Worm (Caenorhabditis elegans) whole organism, L4 larva: ENCODE results near the gene R04E5.8.

ENCODE experiments used
- D1046.2 ChIP-seq: fragments of 200-800 bp; sonication (Bioruptor generic); IDR thresholded peaks from 2 replicates; pipeline ENCODE4 v1.3.6; 2022; ENCODE audit warnings: missing genetic modification characterization, missing compliant biosample characterization
- F10B5.3 ChIP-seq: sonication (generic microtip); optimal IDR thresholded peaks from 2 replicates; lab custom pipeline; 2016; ENCODE audit warnings: mild to moderate bottlenecking, missing genetic modification characterization, missing compliant biosample characterization
- F37D6.2 ChIP-seq: sonication (generic microtip); optimal IDR thresholded peaks from 2 replicates; lab custom pipeline; 2016; ENCODE audit warnings: mild to moderate bottlenecking, missing genetic modification characterization, missing compliant biosample characterization
- F44E2.7 ChIP-seq: fragments of 200-800 bp; sonication (Bioruptor generic); IDR thresholded peaks from 2 replicates; pipeline ENCODE4 v2.1.2; 2022; ENCODE audit warnings: missing genetic modification characterization, missing compliant biosample characterization
- Y48G9A.11 ChIP-seq: fragments of 200-800 bp; sonication (Bioruptor generic); IDR thresholded peaks from 2 replicates; pipeline ENCODE4 v1.3.6; 2022; ENCODE audit warnings: missing genetic modification reagents, missing genetic modification characterization, missing compliant biosample characterization
- Y5F2A.4 ChIP-seq: fragments of 200-800 bp; sonication (Bioruptor generic); optimal IDR thresholded peaks from 2 replicates; lab custom pipeline; 2018; ENCODE audit warnings: mild to moderate bottlenecking, missing genetic modification characterization, missing compliant biosample characterization
- Y75B8A.6 ChIP-seq: fragments of 200-800 bp; sonication (Bioruptor generic); IDR thresholded peaks from 2 replicates; pipeline ENCODE4 v1.3.6; 2022; ENCODE audit warnings: missing genetic modification reagents, missing genetic modification characterization, missing compliant biosample characterization
- aha-1 ChIP-seq: fragments of 150-350 bp; peaks from one replicate; lab custom pipeline; 2014; ENCODE audit warnings: missing biosample characterization, missing genetic modification characterization
- ceh-28 ChIP-seq: fragments of 150-350 bp; optimal IDR thresholded peaks from 2 replicates; lab custom pipeline; 2014; ENCODE audit warnings: missing biosample characterization, missing genetic modification reagents, missing genetic modification characterization
- ceh-44 ChIP-seq: fragments of 200-800 bp; sonication (Bioruptor generic); IDR thresholded peaks from 2 replicates; pipeline ENCODE4 v1.3.6; 2022; ENCODE audit warnings: missing genetic modification reagents, missing genetic modification characterization, missing compliant biosample characterization
- ceh-82 ChIP-seq: sonication (generic microtip); optimal IDR thresholded peaks from 2 replicates; lab custom pipeline; 2017; ENCODE audit warnings: missing biosample characterization, missing genetic modification characterization
- ces-1 ChIP-seq: fragments of 150-350 bp; sonication (generic microtip); optimal IDR thresholded peaks from 4 replicates; lab custom pipeline; 2014; ENCODE audit warnings: missing biosample characterization, missing genetic modification reagents, missing genetic modification characterization
- cey-2 ChIP-seq: sonication (generic microtip); optimal IDR thresholded peaks from 3 replicates; lab custom pipeline; 2017; ENCODE audit warnings: missing genetic modification characterization, mild to moderate bottlenecking, missing compliant biosample characterization, antibody characterized with exemption, borderline replicate concordance; ENCODE audit not compliant: insufficient read depth
- daf-12 ChIP-seq: fragments of 150-350 bp; optimal IDR thresholded peaks from 2 replicates; lab custom pipeline; 2014; ENCODE audit warnings: missing biosample characterization, missing genetic modification reagents, missing genetic modification characterization
- daf-16 ChIP-seq, 3 experiments: sonication (generic microtip); optimal IDR thresholded peaks; 2 replicates each; lab custom pipeline; 2016 to 2017; ENCODE audit warnings: missing genetic modification characterization in 3 of 3, missing genetic modification reagents in 3 of 3, mild to moderate bottlenecking in 2 of 3, missing compliant biosample characterization in 2 of 3, missing biosample characterization in 1 of 3, moderate library complexity in 1 of 3
- daf-19 ChIP-seq: fragments of 200-800 bp; sonication (Bioruptor generic); conservative IDR thresholded peaks from 2 replicates; pipeline ENCODE4 v1.3.6; 2022; ENCODE audit warnings: missing genetic modification characterization, missing compliant biosample characterization
- dmd-8 ChIP-seq: fragments of 200-800 bp; sonication (Bioruptor generic); IDR thresholded peaks from 2 replicates; pipeline ENCODE4 v1.3.6; 2022; ENCODE audit warnings: missing genetic modification characterization, missing compliant biosample characterization
- dpl-1 ChIP-seq: fragments of 150-350 bp; optimal IDR thresholded peaks from 2 replicates; lab custom pipeline; 2014; ENCODE audit warnings: missing biosample characterization, missing genetic modification reagents, missing genetic modification characterization
- duxl-1 ChIP-seq: sonication (generic microtip); optimal IDR thresholded peaks from 2 replicates; lab custom pipeline; 2016; ENCODE audit warnings: mild to moderate bottlenecking, missing genetic modification characterization, moderate library complexity, missing compliant biosample characterization; ENCODE audit not compliant: poor library complexity
- egl-27 ChIP-seq: sonication (generic microtip); optimal IDR thresholded peaks from 3 replicates; lab custom pipeline; 2017; ENCODE audit warnings: missing biosample characterization, missing genetic modification reagents, missing genetic modification characterization
- fos-1 ChIP-seq: fragments of 150-350 bp; optimal IDR thresholded peaks from 2 replicates; lab custom pipeline; 2014; ENCODE audit warnings: missing biosample characterization, missing genetic modification characterization
- hif-1 ChIP-seq, 2 experiments: sonication (generic microtip); optimal IDR thresholded peaks; 2 replicates each; lab custom pipeline; 2016 to 2017; ENCODE audit warnings: missing compliant biosample characterization in 2 of 2, missing genetic modification characterization in 2 of 2, missing genetic modification reagents in 2 of 2, missing genotype in 2 of 2, mild to moderate bottlenecking in 1 of 2
- hmg-1.1 ChIP-seq: fragments of 200-800 bp; sonication (Bioruptor generic); IDR thresholded peaks from 2 replicates; pipeline ENCODE4 v1.3.6; 2022; ENCODE audit warnings: missing genetic modification reagents, missing genetic modification characterization, missing compliant biosample characterization
- jun-1 ChIP-seq: fragments of 150-350 bp; optimal IDR thresholded peaks from 2 replicates; lab custom pipeline; 2014; ENCODE audit warnings: missing biosample characterization, missing genetic modification reagents, missing genetic modification characterization
- lim-7 ChIP-seq: fragments of 200-800 bp; sonication (Bioruptor generic); IDR thresholded peaks from 2 replicates; pipeline ENCODE4 v1.3.6; 2022; ENCODE audit warnings: missing genetic modification characterization, missing compliant biosample characterization
- lin-38 ChIP-seq: fragments of 200-800 bp; sonication (Bioruptor generic); IDR thresholded peaks from 2 replicates; pipeline ENCODE4 v1.3.6; 2022; ENCODE audit warnings: missing genetic modification reagents, missing genetic modification characterization, missing compliant biosample characterization
- lin-39 ChIP-seq: fragments of 150-350 bp; optimal IDR thresholded peaks from 2 replicates; lab custom pipeline; 2014; ENCODE audit warnings: missing biosample characterization, missing genetic modification reagents, missing genetic modification characterization
- lir-3 ChIP-seq: sonication (generic microtip); optimal IDR thresholded peaks from 2 replicates; lab custom pipeline; 2016; ENCODE audit warnings: mild to moderate bottlenecking, missing genetic modification characterization, missing compliant biosample characterization
- lsy-2 ChIP-seq, 2 experiments: fragments of 150-350 bp in 1 of 2; sonication (generic microtip) in 1 of 2; optimal IDR thresholded peaks; 2 replicates each; lab custom pipeline; 2014 to 2017; ENCODE audit warnings: missing biosample characterization in 2 of 2, missing genetic modification characterization in 2 of 2
- mep-1 ChIP-seq: fragments of 150-350 bp; sonication (generic microtip); optimal IDR thresholded peaks from 3 replicates; lab custom pipeline; 2014; ENCODE audit warnings: missing biosample characterization, missing genetic modification characterization
- mes-2 ChIP-seq: sonication (generic microtip); optimal IDR thresholded peaks from 2 replicates; lab custom pipeline; 2016; ENCODE audit warnings: missing genotype, mild to moderate bottlenecking, missing genetic modification characterization, missing compliant biosample characterization; ENCODE audit not compliant: poor library complexity, severe bottlenecking
- nhr-10 ChIP-seq: fragments of 150-350 bp; optimal IDR thresholded peaks from 2 replicates; lab custom pipeline; 2014; ENCODE audit warnings: missing biosample characterization, missing genetic modification characterization
- nhr-11 ChIP-seq: fragments of 150-350 bp; optimal IDR thresholded peaks from 2 replicates; lab custom pipeline; 2014; ENCODE audit warnings: missing biosample characterization, missing genetic modification characterization
- nhr-41 ChIP-seq: fragments of 200-800 bp; sonication (Bioruptor generic); IDR thresholded peaks from 2 replicates; pipeline ENCODE4 v1.3.6; 2022; ENCODE audit warnings: missing genetic modification reagents, missing genetic modification characterization, missing compliant biosample characterization
- nhr-76 ChIP-seq: fragments of 150-350 bp; optimal IDR thresholded peaks from 2 replicates; lab custom pipeline; 2014; ENCODE audit warnings: missing biosample characterization, missing genetic modification characterization
- pha-4 ChIP-seq, 2 experiments: fragments of 150-350 bp in 1 of 2; fragments of 200-800 bp in 1 of 2; sonication (Bioruptor generic) in 1 of 2; IDR thresholded peaks in 1 of 2; optimal IDR thresholded peaks in 1 of 2; 2 replicates each; pipeline versions ENCODE4 v1.3.6 to Lab custom; 2014 to 2022; ENCODE audit warnings: missing genetic modification characterization in 2 of 2, missing genetic modification reagents in 2 of 2, missing biosample characterization in 1 of 2, missing compliant biosample characterization in 1 of 2
- php-3 ChIP-seq: fragments of 200-800 bp; sonication (Bioruptor generic); IDR thresholded peaks from 2 replicates; pipeline ENCODE4 v1.3.6; 2022; ENCODE audit warnings: missing genetic modification reagents, missing genetic modification characterization, missing compliant biosample characterization
- sdz-12 ChIP-seq: fragments of 200-800 bp; sonication (Bioruptor generic); optimal IDR thresholded peaks from 2 replicates; lab custom pipeline; 2018; ENCODE audit warnings: mild to moderate bottlenecking, missing genetic modification characterization, missing compliant biosample characterization
- set-16 ChIP-seq: fragments of 200-800 bp; sonication (Bioruptor generic); IDR thresholded peaks from 2 replicates; pipeline ENCODE4 v1.3.6; 2022; ENCODE audit warnings: missing genetic modification reagents, missing genetic modification characterization, missing compliant biosample characterization
- snpc-1.2 ChIP-seq: fragments of 200-800 bp; sonication (Bioruptor generic); IDR thresholded peaks from 2 replicates; pipeline ENCODE4 v1.3.6; 2022; ENCODE audit warnings: missing genetic modification reagents, missing genetic modification characterization, missing compliant biosample characterization
- spr-3 ChIP-seq: fragments of 200-800 bp; sonication (Bioruptor generic); optimal IDR thresholded peaks from 2 replicates; lab custom pipeline; 2018; ENCODE audit warnings: mild to moderate bottlenecking, missing genetic modification characterization, missing compliant biosample characterization
- tag-97 ChIP-seq: fragments of 200-800 bp; sonication (Bioruptor generic); IDR thresholded peaks from 2 replicates; pipeline ENCODE4 v1.3.6; 2022; ENCODE audit warnings: missing genetic modification characterization, missing compliant biosample characterization
- unc-130 ChIP-seq: sonication (generic microtip); optimal IDR thresholded peaks from 2 replicates; lab custom pipeline; 2016; ENCODE audit warnings: missing genetic modification reagents, missing genetic modification characterization, missing compliant biosample characterization
- unc-62 ChIP-seq, 3 experiments: fragments of 150-350 bp in 1 of 3; sonication (generic microtip); optimal IDR thresholded peaks in 2 of 3; peaks in 1 of 3; 1 replicate in 1 of 3; 2 replicates in 2 of 3; lab custom pipeline; 2014 to 2017; ENCODE audit warnings: missing biosample characterization in 3 of 3, missing genetic modification characterization in 3 of 3, missing genetic modification reagents in 3 of 3, missing genotype in 1 of 3
- vab-7 ChIP-seq: fragments of 200-800 bp; sonication (Bioruptor generic); IDR thresholded peaks from 2 replicates; pipeline ENCODE4 v1.3.6; 2022; ENCODE audit warnings: missing genetic modification reagents, missing genetic modification characterization, missing compliant biosample characterization
- zfp-3 ChIP-seq: fragments of 200-800 bp; sonication (Bioruptor generic); conservative IDR thresholded peaks from 2 replicates; pipeline ENCODE4 v1.3.6; 2022; ENCODE audit warnings: missing genetic modification reagents, missing genetic modification characterization, missing compliant biosample characterization
- zip-2 ChIP-seq: fragments of 150-350 bp; optimal IDR thresholded peaks from 2 replicates; lab custom pipeline; 2014; ENCODE audit warnings: missing biosample characterization, missing genetic modification characterization
- ztf-11 ChIP-seq: fragments of 150-350 bp; optimal IDR thresholded peaks from 2 replicates; lab custom pipeline; 2014; ENCODE audit warnings: missing biosample characterization, missing genetic modification characterization
- ztf-7 ChIP-seq: fragments of 150-350 bp; optimal IDR thresholded peaks from 2 replicates; lab custom pipeline; 2014; ENCODE audit warnings: missing biosample characterization, missing genetic modification characterization

The R04E5.8 gene

DNA sequence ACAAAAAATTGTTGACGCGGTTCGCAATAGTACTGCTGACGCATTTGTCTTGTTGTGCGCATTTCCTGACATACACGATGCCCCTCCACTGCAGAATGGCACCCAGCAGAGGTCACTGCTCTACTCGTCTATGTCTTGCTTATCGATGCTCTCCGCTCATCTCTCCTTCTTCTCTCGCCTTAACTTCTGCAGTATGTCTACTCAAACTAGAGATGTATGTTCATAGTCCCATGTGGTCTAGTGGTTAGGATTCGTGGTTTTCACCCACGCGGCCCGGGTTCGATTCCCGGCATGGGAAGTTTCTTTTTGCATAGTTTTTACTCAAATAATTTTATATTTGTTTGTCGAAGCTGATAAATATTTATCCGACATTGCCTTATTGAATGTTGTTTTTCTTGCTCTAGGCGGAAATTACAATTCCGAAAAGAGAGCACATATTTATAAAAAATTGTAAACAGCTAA is 30.0 kb upstream of the R04E5.8 start, which contains the start of gene C28G1.2 (continued):
- TF ChIP-seq pha-4 (GFP tag; IDR thresholded peaks at IDR 0.05; lab: Robert Waterston, UW) (peak; percentile 97), pha-4 (tag; optimal IDR thresholded peaks at IDR 0.05; lab: Kevin White, UChicago) (peak; percentile 37), duxl-1 (peak; percentile 92), daf-19 (GFP tag; lab: Robert Waterston, UW) (peak; percentile 96), spr-3 (GFP tag; lab: Kevin White, UChicago) (peak; percentile 87), jun-1 (tag; lab: Kevin White, UChicago) (peak; percentile 57), lin-38 (GFP tag; lab: Robert Waterston, UW) (peak; percentile 86), daf-16 (GFP tag; optimal IDR thresholded peaks at IDR 0.05; lab: Kevin White, UChicago) (peak; percentile 85 to 95), daf-16 (tag; optimal IDR thresholded peaks at IDR 0.05; lab: Kevin White, UChicago) (peak; percentile 81), F37D6.2 (tag; lab: Kevin White, UChicago) (peak; percentile 88), nhr-11 (tag; lab: Kevin White, UChicago) (peak; percentile 79), F10B5.3 (tag; lab: Kevin White, UChicago) (peak; percentile 86), dpl-1 (peak; percentile 77), Y75B8A.6 (peak; percentile 95; the same call in 1 of the 2 replicates), zip-2 (tag; lab: Kevin White, UChicago) (peak; percentile 68), nhr-10 (tag; lab: Kevin White, UChicago) (peak; percentile 18), mep-1 (tag; lab: Kevin White, UChicago) (peak; percentile 97), D1046.2 (peak; percentile 89), egl-27 (tag; lab: Kevin White, UChicago) (peak; percentile 10), daf-12 (tag; lab: Kevin White, UChicago) (no peak), hmg-1.1 (GFP tag; lab: Robert Waterston, UW) (peak; percentile 99), ztf-7 (tag; lab: Kevin White, UChicago) (peak; percentile 90), cey-2 (tag; lab: Kevin White, UChicago) (no peak), snpc-1.2 (GFP tag; lab: Robert Waterston, UW) (no peak; the same call in none of the 2 replicates), fos-1 (tag; lab: Kevin White, UChicago) (no peak), hif-1 (tag; optimal IDR thresholded peaks at IDR 0.05; lab: Kevin White, UChicago) (peak; percentile 38 to 78), ceh-44 (peak; percentile 94), nhr-41 (peak; percentile 95), lim-7 (GFP tag; lab: Robert Waterston, UW) (peak; percentile 99), dmd-8 (peak; percentile 98), ces-1 (GFP tag; lab: Kevin White, UChicago) (peak; percentile 60), lir-3 (peak; percentile 88), ztf-11 (tag; lab: Kevin White, UChicago) (no peak), Y48G9A.11 (GFP tag; lab: Robert Waterston, UW) (no peak; the same call in none of the 2 replicates), ceh-82 (peak; percentile 14), nhr-76 (tag; lab: Kevin White, UChicago) (no peak), tag-97 (GFP tag; lab: Robert Waterston, UW) (no peak), ceh-28 (tag; lab: Kevin White, UChicago) (peak; percentile 25), vab-7 (peak; percentile 94), aha-1 (tag; lab: Kevin White, UChicago) (peak; percentile 99), php-3 (GFP tag; lab: Robert Waterston, UW) (peak; percentile 78), lsy-2 (tag; optimal IDR thresholded peaks at IDR 0.05; lab: Kevin White, UChicago) (peak; percentile 65 to 88), F44E2.7 (peak; percentile 98), lin-39 (tag; lab: Kevin White, UChicago) (no peak), unc-62 (GFP tag; optimal IDR thresholded peaks at IDR 0.05 in 1 of 2; lab: Kevin White, UChicago) (peak in 1 of 2 experiments; percentile 98), unc-62 (tag; optimal IDR thresholded peaks at IDR 0.05; lab: Kevin White, UChicago) (no peak), unc-130 (GFP tag; lab: Kevin White, UChicago) (peak; percentile 67), set-16 (GFP tag; lab: Robert Waterston, UW) (peak; percentile 64), sdz-12 (peak; percentile 80), mes-2 (tag; lab: Kevin White, UChicago) (peak; percentile 89), zfp-3 (peak; percentile 88), Y5F2A.4 (GFP tag; lab: Kevin White, UChicago) (peak; percentile 87)
